Worm (Caenorhabditis elegans) whole organism, L4 larva: ENCODE results near the gene cest-6.
A peak's percentile ranks its signal among the peaks of the same experiment; 100 is the strongest.

ENCODE experiments used
- F10B5.3 ChIP-seq: sonication (generic microtip); optimal IDR thresholded peaks from 2 replicates; lab custom pipeline; 2016; ENCODE audit warnings: mild to moderate bottlenecking, missing genetic modification characterization, missing compliant biosample characterization
- F49E8.2 ChIP-seq: sonication (generic microtip); optimal IDR thresholded peaks from 2 replicates; lab custom pipeline; 2016; ENCODE audit warnings: missing compliant biosample characterization, mild to moderate bottlenecking, missing genetic modification characterization, borderline replicate concordance
- T20F7.1 ChIP-seq: fragments of 200-800 bp; sonication (Bioruptor generic); optimal IDR thresholded peaks from 2 replicates; lab custom pipeline; 2018; ENCODE audit warnings: mild to moderate bottlenecking, missing genetic modification characterization, missing compliant biosample characterization
- Y75B8A.6 ChIP-seq: fragments of 200-800 bp; sonication (Bioruptor generic); IDR thresholded peaks from 2 replicates; pipeline ENCODE4 v1.3.6; 2022; ENCODE audit warnings: missing genetic modification reagents, missing genetic modification characterization, missing compliant biosample characterization
- aha-1 ChIP-seq: fragments of 150-350 bp; peaks from one replicate; lab custom pipeline; 2014; ENCODE audit warnings: missing biosample characterization, missing genetic modification characterization
- ceh-20 ChIP-seq: fragments of 200-800 bp; sonication (Bioruptor generic); IDR thresholded peaks from 2 replicates; pipeline ENCODE4 v1.3.6; 2022; ENCODE audit warnings: missing genetic modification reagents, missing genetic modification characterization, missing compliant biosample characterization
- ceh-32 ChIP-seq: sonication (generic microtip); optimal IDR thresholded peaks from 2 replicates; lab custom pipeline; 2016; ENCODE audit warnings: mild to moderate bottlenecking, missing genetic modification characterization, missing compliant biosample characterization; ENCODE audit not compliant: poor library complexity
- ceh-82 ChIP-seq: sonication (generic microtip); optimal IDR thresholded peaks from 2 replicates; lab custom pipeline; 2017; ENCODE audit warnings: missing biosample characterization, missing genetic modification characterization
- cey-2 ChIP-seq: sonication (generic microtip); optimal IDR thresholded peaks from 3 replicates; lab custom pipeline; 2017; ENCODE audit warnings: missing genetic modification characterization, mild to moderate bottlenecking, missing compliant biosample characterization, antibody characterized with exemption, borderline replicate concordance; ENCODE audit not compliant: insufficient read depth
- ctbp-1 ChIP-seq: fragments of 200-800 bp; sonication (Bioruptor generic); IDR thresholded peaks from 2 replicates; pipeline ENCODE4 v1.3.6; 2022; ENCODE audit warnings: missing genetic modification reagents, missing genetic modification characterization, missing compliant biosample characterization
- daf-19 ChIP-seq: fragments of 200-800 bp; sonication (Bioruptor generic); conservative IDR thresholded peaks from 2 replicates; pipeline ENCODE4 v1.3.6; 2022; ENCODE audit warnings: missing genetic modification characterization, missing compliant biosample characterization
- daf-8 ChIP-seq: fragments of 200-800 bp; sonication (Bioruptor generic); IDR thresholded peaks from 2 replicates; pipeline ENCODE4 v1.3.6; 2022; ENCODE audit warnings: missing genetic modification characterization, missing compliant biosample characterization
- dmd-6 ChIP-seq: fragments of 200-800 bp; sonication (Bioruptor generic); IDR thresholded peaks from 2 replicates; pipeline ENCODE4 v1.3.6; 2022; ENCODE audit warnings: missing genetic modification reagents, missing genetic modification characterization, missing compliant biosample characterization
- dmd-9 ChIP-seq: fragments of 200-800 bp; sonication (Bioruptor generic); IDR thresholded peaks from 2 replicates; pipeline ENCODE4 v1.3.6; 2022; ENCODE audit warnings: missing genetic modification reagents, missing genetic modification characterization, missing compliant biosample characterization
- dpl-1 ChIP-seq: fragments of 150-350 bp; optimal IDR thresholded peaks from 2 replicates; lab custom pipeline; 2014; ENCODE audit warnings: missing biosample characterization, missing genetic modification reagents, missing genetic modification characterization
- egl-43 ChIP-seq: fragments of 200-800 bp; sonication (Bioruptor generic); IDR thresholded peaks from 2 replicates; pipeline ENCODE4 v1.3.6; 2022; ENCODE audit warnings: missing genetic modification reagents, missing genetic modification characterization, missing compliant biosample characterization
- gei-8 ChIP-seq: fragments of 200-800 bp; sonication (Bioruptor generic); optimal IDR thresholded peaks from 2 replicates; lab custom pipeline; 2018; ENCODE audit warnings: mild to moderate bottlenecking, missing genetic modification characterization, missing compliant biosample characterization
- lin-15B ChIP-seq: fragments of 150-350 bp; sonication (generic microtip); optimal IDR thresholded peaks from 3 replicates; lab custom pipeline; 2014; ENCODE audit warnings: missing biosample characterization, missing genetic modification characterization
- lin-38 ChIP-seq: fragments of 200-800 bp; sonication (Bioruptor generic); IDR thresholded peaks from 2 replicates; pipeline ENCODE4 v1.3.6; 2022; ENCODE audit warnings: missing genetic modification reagents, missing genetic modification characterization, missing compliant biosample characterization
- lir-3 ChIP-seq: sonication (generic microtip); optimal IDR thresholded peaks from 2 replicates; lab custom pipeline; 2016; ENCODE audit warnings: mild to moderate bottlenecking, missing genetic modification characterization, missing compliant biosample characterization
- lsy-2 ChIP-seq, 2 experiments: fragments of 150-350 bp in 1 of 2; sonication (generic microtip) in 1 of 2; optimal IDR thresholded peaks; 2 replicates each; lab custom pipeline; 2014 to 2017; ENCODE audit warnings: missing biosample characterization in 2 of 2, missing genetic modification characterization in 2 of 2
- mep-1 ChIP-seq: fragments of 150-350 bp; sonication (generic microtip); optimal IDR thresholded peaks from 3 replicates; lab custom pipeline; 2014; ENCODE audit warnings: missing biosample characterization, missing genetic modification characterization
- nhr-102 ChIP-seq: sonication (generic microtip); optimal IDR thresholded peaks from 2 replicates; lab custom pipeline; 2016; ENCODE audit warnings: mild to moderate bottlenecking, missing genetic modification characterization, moderate library complexity, missing compliant biosample characterization
- nhr-237 ChIP-seq: sonication (generic microtip); optimal IDR thresholded peaks from 2 replicates; lab custom pipeline; 2017; ENCODE audit warnings: missing biosample characterization, missing genetic modification characterization
- nhr-25 ChIP-seq: sonication (generic microtip); optimal IDR thresholded peaks from 2 replicates; lab custom pipeline; 2017; ENCODE audit warnings: missing genetic modification characterization, mild to moderate bottlenecking, missing compliant biosample characterization, antibody characterized with exemption, moderate library complexity, borderline replicate concordance; ENCODE audit not compliant: insufficient read depth
- nhr-42 ChIP-seq: fragments of 200-800 bp; sonication (Bioruptor generic); IDR thresholded peaks from 2 replicates; pipeline ENCODE4 v1.3.6; 2022; ENCODE audit warnings: missing genetic modification characterization, missing compliant biosample characterization
- nhr-6 ChIP-seq: fragments of 150-350 bp; optimal IDR thresholded peaks from 2 replicates; lab custom pipeline; 2014; ENCODE audit warnings: missing biosample characterization, missing genetic modification characterization
- nhr-76 ChIP-seq: fragments of 150-350 bp; optimal IDR thresholded peaks from 2 replicates; lab custom pipeline; 2014; ENCODE audit warnings: missing biosample characterization, missing genetic modification characterization
- nhr-77 ChIP-seq: fragments of 150-350 bp; optimal IDR thresholded peaks from 2 replicates; lab custom pipeline; 2014; ENCODE audit warnings: missing biosample characterization, missing genetic modification characterization
- php-3 ChIP-seq: fragments of 200-800 bp; sonication (Bioruptor generic); IDR thresholded peaks from 2 replicates; pipeline ENCODE4 v1.3.6; 2022; ENCODE audit warnings: missing genetic modification reagents, missing genetic modification characterization, missing compliant biosample characterization
- rbr-2 ChIP-seq: sonication (generic microtip); optimal IDR thresholded peaks from 2 replicates; lab custom pipeline; 2016; ENCODE audit warnings: missing genotype, missing genetic modification characterization, missing compliant biosample characterization
- saeg-2 ChIP-seq: fragments of 200-800 bp; sonication (Bioruptor generic); IDR thresholded peaks from 2 replicates; pipeline ENCODE4 v1.3.6; 2022; ENCODE audit warnings: missing genetic modification reagents, missing genetic modification characterization, missing compliant biosample characterization
- set-16 ChIP-seq: fragments of 200-800 bp; sonication (Bioruptor generic); IDR thresholded peaks from 2 replicates; pipeline ENCODE4 v1.3.6; 2022; ENCODE audit warnings: missing genetic modification reagents, missing genetic modification characterization, missing compliant biosample characterization
- tag-97 ChIP-seq: fragments of 200-800 bp; sonication (Bioruptor generic); IDR thresholded peaks from 2 replicates; pipeline ENCODE4 v1.3.6; 2022; ENCODE audit warnings: missing genetic modification characterization, missing compliant biosample characterization
- tra-1 ChIP-seq: fragments of 200-800 bp; sonication (Bioruptor generic); IDR thresholded peaks from 2 replicates; pipeline ENCODE4 v1.3.6; 2022; ENCODE audit warnings: missing genetic modification reagents, missing genetic modification characterization, missing compliant biosample characterization
- unc-130 ChIP-seq: sonication (generic microtip); optimal IDR thresholded peaks from 2 replicates; lab custom pipeline; 2016; ENCODE audit warnings: missing genetic modification reagents, missing genetic modification characterization, missing compliant biosample characterization
- unc-39 ChIP-seq: sonication (generic microtip); optimal IDR thresholded peaks from 2 replicates; lab custom pipeline; 2017; ENCODE audit warnings: missing biosample characterization, missing genetic modification characterization
- vab-7 ChIP-seq: fragments of 200-800 bp; sonication (Bioruptor generic); IDR thresholded peaks from 2 replicates; pipeline ENCODE4 v1.3.6; 2022; ENCODE audit warnings: missing genetic modification reagents, missing genetic modification characterization, missing compliant biosample characterization
- zip-2 ChIP-seq: fragments of 150-350 bp; optimal IDR thresholded peaks from 2 replicates; lab custom pipeline; 2014; ENCODE audit warnings: missing biosample characterization, missing genetic modification characterization

cest-6 gene

DNA sequence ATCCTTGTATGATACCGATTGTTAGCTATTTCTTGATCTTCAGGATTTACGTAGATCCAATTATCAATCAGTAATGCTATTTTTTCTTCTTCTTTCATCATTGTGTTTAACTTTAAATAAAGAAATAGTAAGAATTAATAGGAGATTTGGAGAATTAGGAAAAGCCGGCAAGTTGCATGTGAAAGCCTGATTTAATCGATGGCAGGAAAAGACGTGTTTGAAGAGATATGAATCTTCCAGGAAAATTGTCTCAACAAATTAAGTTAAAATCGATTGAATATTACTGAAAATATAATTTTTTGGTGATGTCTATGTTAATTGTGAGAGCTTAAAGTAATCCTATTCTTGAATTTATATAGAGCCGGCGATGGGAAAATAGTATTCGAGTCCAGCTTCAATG, 42.9 kb upstream of the cest-6 start, which contains the start of gene ZK381.62:
Gene ZK381.62, minus strand, starts transcription at position 101 of the 400 bp plus-strand sequence.
- TF ChIP-seq aha-1 (peak; percentile 33), unc-130 (GFP tag; lab: Kevin White, UChicago) (no peak)

DNA sequence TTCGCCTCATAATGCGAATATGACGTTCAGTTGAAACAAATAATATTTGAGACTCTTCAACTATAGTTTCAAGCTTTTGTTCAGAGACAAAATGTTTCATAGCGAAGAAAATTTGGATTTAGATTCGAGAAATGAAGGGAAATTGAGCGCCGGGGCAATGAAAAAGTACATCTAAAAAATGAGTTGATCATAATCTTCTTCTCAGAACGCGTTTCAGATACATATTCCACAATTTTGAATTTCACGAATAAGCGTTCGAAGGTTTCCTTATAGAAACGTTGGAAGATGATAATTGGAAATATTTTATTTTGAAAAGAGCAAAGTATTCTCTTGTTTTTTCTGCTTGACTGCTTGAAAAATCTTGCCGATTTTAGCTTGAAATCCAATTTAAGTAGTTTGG, 42.0 kb upstream of the cest-6 start, which contains the start of gene ZK381.8:
Gene ZK381.8, minus strand, starts transcription at position 101 of the 400 bp plus-strand sequence.
- no peak for TF ChIP-seq tag-97 (GFP tag; lab: Robert Waterston, UW)
- TF ChIP-seq dmd-9 (GFP tag; lab: Robert Waterston, UW) = no peak
- TF ChIP-seq ceh-32 = no peak
- no peak for TF ChIP-seq unc-130 (GFP tag; lab: Kevin White, UChicago)
- TF ChIP-seq nhr-76 = no peak
- TF ChIP-seq saeg-2 (GFP tag; lab: Robert Waterston, UW) = no peak
- TF ChIP-seq unc-39 = no peak
- TF ChIP-seq F10B5.3 (tag; lab: Kevin White, UChicago) = no peak
- TF ChIP-seq ceh-82 (tag; lab: Kevin White, UChicago) = no peak
- TF ChIP-seq nhr-237 (tag; lab: Kevin White, UChicago) = no peak
- no peak for TF ChIP-seq daf-8 (GFP tag; lab: Robert Waterston, UW)
- TF ChIP-seq lin-15B (tag; lab: Kevin White, UChicago) = no peak
- TF ChIP-seq mep-1 (tag; lab: Kevin White, UChicago) = no peak
- TF ChIP-seq lir-3 (tag; lab: Kevin White, UChicago) = no peak
- no peak for TF ChIP-seq nhr-102 (tag; lab: Kevin White, UChicago)
- TF ChIP-seq nhr-77 (tag; lab: Kevin White, UChicago) = no peak
- no peak for TF ChIP-seq dmd-6 (GFP tag; lab: Robert Waterston, UW)
- no peak for TF ChIP-seq vab-7 (GFP tag; lab: Robert Waterston, UW)
- TF ChIP-seq rbr-2 (tag; lab: Kevin White, UChicago) = no peak

- TF ChIP-seq lir-3 (tag; lab: Kevin White, UChicago) (no peak), cey-2 (tag; lab: Kevin White, UChicago) (no peak), T20F7.1 (GFP tag; lab: Kevin White, UChicago) (no peak), nhr-25 (no peak), F10B5.3 (tag; lab: Kevin White, UChicago) (no peak), lin-38 (no peak)
- TF ChIP-seq, all 104 proteins: peak for 0
Observed at ce11 chrIV:6965192-6965591, 36.9 kb upstream of the cest-6 start, which contains the start of gene ZK381.2. Gene ZK381.2, plus strand, starts transcription at chrIV:6965492.

DNA sequence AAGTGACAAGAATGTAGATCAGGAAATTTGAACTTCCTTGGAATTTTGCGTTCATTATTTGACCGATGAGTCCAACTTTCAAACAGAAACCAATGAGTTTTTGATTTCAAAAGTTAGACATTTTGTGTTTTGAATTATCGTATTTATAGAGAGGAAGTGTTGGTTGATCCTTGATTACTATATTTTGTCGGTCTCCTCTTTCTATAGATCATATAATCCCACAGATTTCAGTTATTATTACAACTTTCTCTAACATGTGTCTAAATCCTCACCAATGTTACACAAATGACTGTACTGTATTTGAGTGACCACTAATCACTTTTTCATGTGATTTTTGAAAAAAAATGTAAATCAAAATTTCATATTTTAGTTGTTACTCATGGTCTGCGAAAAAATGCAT, 36.2 kb upstream of the cest-6 start, which contains the start of gene B0478.3:
Gene B0478.3, minus strand, starts transcription at position 101 of the 400 bp plus-strand sequence.
- TF ChIP-seq egl-43 (GFP tag; lab: Robert Waterston, UW) = no peak
- no peak for TF ChIP-seq daf-19 (GFP tag; lab: Robert Waterston, UW)
- TF ChIP-seq nhr-77 (tag; lab: Kevin White, UChicago) = no peak
- no peak for TF ChIP-seq ceh-20 (GFP tag; lab: Robert Waterston, UW)
- TF ChIP-seq lsy-2 (tag; optimal IDR thresholded peaks at IDR 0.05; lab: Kevin White, UChicago) = no peak
- no peak for TF ChIP-seq F10B5.3 (tag; lab: Kevin White, UChicago)
- TF ChIP-seq set-16 (GFP tag; lab: Robert Waterston, UW) = no peak
- TF ChIP-seq tra-1 (GFP tag; lab: Robert Waterston, UW) = no peak
- no peak for TF ChIP-seq php-3 (GFP tag; lab: Robert Waterston, UW)
- no peak for TF ChIP-seq F49E8.2
- TF ChIP-seq gei-8 (GFP tag; lab: Kevin White, UChicago) = no peak
- TF ChIP-seq Y75B8A.6 = no peak
- no peak for TF ChIP-seq ctbp-1 (GFP tag; lab: Robert Waterston, UW)
- no peak for TF ChIP-seq nhr-6 (tag; lab: Kevin White, UChicago)
- TF ChIP-seq nhr-42 (GFP tag; lab: Robert Waterston, UW) = no peak
- no peak for TF ChIP-seq dpl-1
- no peak for TF ChIP-seq zip-2 (tag; lab: Kevin White, UChicago)
- TF ChIP-seq tag-97 (GFP tag; lab: Robert Waterston, UW) = no peak
